Worm (Caenorhabditis elegans) whole organism, dauer: ENCODE results near the gene Y66D12A.24.

Source experiments
- unc-62 ChIP-seq: sonication (generic microtip); optimal IDR thresholded peaks from 2 replicates; lab custom pipeline; 2017; ENCODE audit warnings: missing biosample characterization, missing genetic modification reagents, missing genetic modification characterization

The Y66D12A.24 gene

ce11 chrIII:11496496-11496895, at the start of gene Y66D12A.24:
Gene Y66D12A.24, plus strand, starts transcription at chrIII:11496865.
- TF ChIP-seq unc-62, result no peak

ce11 chrIII:11448330-11448729, 48.3 kb upstream of the Y66D12A.24 start:
- TF ChIP-seq unc-62, result no peak

ce11 chrIII:11451380-11451779, 45.3 kb upstream of the Y66D12A.24 start:
- no peak for TF ChIP-seq unc-62

ce11 chrIII:11452530-11452929, 44.1 kb upstream of the Y66D12A.24 start:
- no peak for TF ChIP-seq unc-62

ce11 chrIII:11453970-11454369, 42.7 kb upstream of the Y66D12A.24 start:
- no peak for TF ChIP-seq unc-62

- no peak for TF ChIP-seq unc-62
Observed at ce11 chrIII:11456577-11456976, 40.1 kb upstream of the Y66D12A.24 start, which contains the start of gene plr-1. Gene plr-1, plus strand, starts transcription at chrIII:11456877.

ce11 chrIII:11457911-11458310, 38.8 kb upstream of the Y66D12A.24 start:
- no peak for TF ChIP-seq unc-62

ce11 chrIII:11459041-11459440, 37.6 kb upstream of the Y66D12A.24 start:
- TF ChIP-seq unc-62, result no peak

ce11 chrIII:11459802-11460201, 36.9 kb upstream of the Y66D12A.24 start:
- no peak for TF ChIP-seq unc-62

ce11 chrIII:11462332-11462731, 34.3 kb upstream of the Y66D12A.24 start:
- TF ChIP-seq unc-62, result no peak

ce11 chrIII:11463726-11464125, 32.9 kb upstream of the Y66D12A.24 start:
- TF ChIP-seq unc-62, result no peak

- TF ChIP-seq unc-62, result no peak
Observed at ce11 chrIII:11465394-11465948, 31.2 kb upstream of the Y66D12A.24 start.

- TF ChIP-seq unc-62, result no peak
Observed at ce11 chrIII:11466420-11467188, 30.1 kb upstream of the Y66D12A.24 start.

ce11 chrIII:11467631-11468481, 28.8 kb upstream of the Y66D12A.24 start:
- TF ChIP-seq unc-62, result no peak

ce11 chrIII:11470311-11470858, 26.3 kb upstream of the Y66D12A.24 start, which contains the start of gene bed-2:
Gene bed-2, minus strand, starts transcription at chrIII:11470808.
- TF ChIP-seq unc-62, result no peak

- TF ChIP-seq unc-62, result no peak
Observed at ce11 chrIII:11471336-11471735, 25.3 kb upstream of the Y66D12A.24 start.

- no peak for TF ChIP-seq unc-62
Observed at ce11 chrIII:11472861-11473260, 23.8 kb upstream of the Y66D12A.24 start.
